Worm (Caenorhabditis elegans): ENCODE measurements around the gene sri-38.
"Not testable (repeated sequence)": the region's sequence is repeated elsewhere in the genome, so short reads cannot be mapped to it uniquely, and the experiment has no call there.

Gene sri-38

DNA sequence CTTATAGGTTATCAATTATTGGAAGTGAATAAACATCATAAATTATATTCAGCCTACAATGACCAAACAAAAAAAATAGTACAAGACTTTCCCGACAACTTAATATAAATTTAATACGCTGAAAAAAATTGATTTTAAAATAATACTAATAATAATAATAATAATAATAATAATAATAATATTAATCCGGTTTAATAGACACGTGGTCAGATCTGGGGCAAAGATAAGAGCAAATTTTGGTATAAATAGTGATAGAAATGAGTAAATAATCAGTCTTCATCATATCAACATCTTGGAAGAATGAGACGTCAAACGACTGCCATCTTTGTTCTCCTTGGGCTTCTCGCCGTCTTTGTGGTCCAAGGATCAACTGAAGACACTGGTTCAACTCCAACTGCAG, 6.0 kb downstream of the sri-38 start, which contains the start of gene msrp-5:
Gene msrp-5 (plus strand): TSS at position 301 of the 400 bp plus-strand sequence.
- not testable (repeated sequence) for TF ChIP-seq unc-62 (GFP tag; optimal IDR thresholded peaks at IDR 0.05); zag-1 (tag; optimal IDR thresholded peaks at IDR 0.05); eor-1 (tag; optimal IDR thresholded peaks at IDR 0.05)

DNA sequence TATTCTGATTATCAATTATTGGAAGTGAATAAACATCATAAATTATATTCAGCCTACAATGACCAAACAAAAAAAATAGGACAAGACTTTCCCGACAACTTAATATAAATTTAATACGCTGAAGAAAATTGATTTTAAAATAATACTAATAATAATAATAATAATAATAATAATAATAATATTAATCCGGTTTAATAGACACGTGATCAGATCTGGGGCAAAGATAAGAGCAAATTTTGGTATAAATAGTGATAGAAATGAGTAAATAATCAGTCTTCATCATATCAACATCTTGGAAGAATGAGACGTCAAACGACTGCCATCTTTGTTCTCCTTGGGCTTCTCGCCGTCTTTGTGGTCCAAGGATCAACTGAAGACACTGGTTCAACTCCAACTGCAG, 8.5 kb downstream of the sri-38 start, which contains the start of gene msrp-6:
Gene msrp-6 (plus strand): TSS at position 301 of the 400 bp plus-strand sequence.
- not testable (repeated sequence) for TF ChIP-seq aly-2, zag-1, pha-4 (tag; optimal IDR thresholded peaks at IDR 0.05)

DNA sequence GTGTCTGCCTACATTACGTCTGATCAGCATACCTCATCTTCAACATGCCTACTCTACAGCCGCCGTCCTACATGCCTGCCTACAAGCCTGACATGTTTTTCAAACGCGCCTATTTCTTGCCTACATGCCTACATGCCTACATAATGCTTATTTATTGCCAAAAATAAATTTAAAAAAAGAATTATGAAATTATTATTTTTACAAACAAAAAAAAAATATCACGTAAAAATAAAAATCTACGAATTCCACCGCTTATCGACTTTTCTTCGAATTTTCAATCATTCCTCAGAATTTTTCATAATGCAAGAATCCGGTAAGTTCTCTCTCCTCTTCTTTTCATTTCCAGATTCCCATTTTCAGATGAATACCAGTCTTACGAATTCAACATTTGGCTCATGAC, 11.8 kb downstream of the sri-38 start, which contains the start of gene D2062.5:
Gene D2062.5 (plus strand): TSS at position 301 of the 400 bp plus-strand sequence.
- TF ChIP-seq fkh-10 (GFP tag; optimal IDR thresholded peaks at IDR 0.05) (no peak), nhr-23 (tag; optimal IDR thresholded peaks at IDR 0.05) (no peak), ceh-9 (tag; optimal IDR thresholded peaks at IDR 0.05) (no peak), unc-39 (tag; optimal IDR thresholded peaks at IDR 0.05) (no peak), elt-3 (tag; optimal IDR thresholded peaks at IDR 0.05) (no peak), elt-1 (tag; optimal IDR thresholded peaks at IDR 0.05) (no peak), egl-27 (tag; optimal IDR thresholded peaks at IDR 0.05) (no peak), ZK546.5 (tag; optimal IDR thresholded peaks at IDR 0.05) (no peak), lsy-12 (tag; optimal IDR thresholded peaks at IDR 0.05) (no peak), daf-12 (tag; optimal IDR thresholded peaks at IDR 0.05) (no peak), pqm-1 (tag; optimal IDR thresholded peaks at IDR 0.05) (no peak), nfya-1 (tag; optimal IDR thresholded peaks at IDR 0.05; ENCODE audit: insufficient read depth) (no peak), sea-2 (GFP tag; optimal IDR thresholded peaks at IDR 0.05) (no peak), ztf-11 (tag; optimal IDR thresholded peaks at IDR 0.05) (no peak), nhr-77 (tag; optimal IDR thresholded peaks at IDR 0.05) (no peak), nhr-28 (tag; optimal IDR thresholded peaks at IDR 0.05) (no peak)

DNA sequence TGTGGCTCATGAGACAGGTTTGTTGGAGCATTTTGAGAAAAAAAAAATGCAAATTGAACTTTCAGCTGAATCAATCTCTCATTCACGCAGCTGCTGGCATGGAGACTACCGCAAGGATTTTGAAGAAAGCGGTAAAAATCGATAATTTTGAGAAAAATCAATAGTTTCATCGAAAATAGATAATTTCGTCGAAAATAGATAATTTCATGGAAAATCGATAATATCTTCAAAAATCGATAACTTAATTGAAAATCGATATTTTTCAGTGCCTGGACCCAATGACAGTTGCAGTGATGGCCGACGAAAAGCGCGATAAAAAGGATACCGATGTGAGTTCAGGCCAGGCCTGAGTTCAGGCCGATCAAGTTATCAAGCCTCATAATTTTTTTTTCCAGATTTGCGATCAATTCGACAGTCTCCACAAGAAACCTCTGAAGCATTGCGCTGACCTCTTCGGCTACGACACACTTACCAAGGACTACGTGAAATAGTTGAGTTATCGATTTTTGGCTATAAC, 12.3 kb downstream of the sri-38 start, which contains the start of gene D2062.4:
Gene D2062.4 (plus strand): TSS at position 467 of the 517 bp plus-strand sequence.
- peak; percentile 54 for TF ChIP-seq ceh-28 (tag; optimal IDR thresholded peaks at IDR 0.05)

DNA sequence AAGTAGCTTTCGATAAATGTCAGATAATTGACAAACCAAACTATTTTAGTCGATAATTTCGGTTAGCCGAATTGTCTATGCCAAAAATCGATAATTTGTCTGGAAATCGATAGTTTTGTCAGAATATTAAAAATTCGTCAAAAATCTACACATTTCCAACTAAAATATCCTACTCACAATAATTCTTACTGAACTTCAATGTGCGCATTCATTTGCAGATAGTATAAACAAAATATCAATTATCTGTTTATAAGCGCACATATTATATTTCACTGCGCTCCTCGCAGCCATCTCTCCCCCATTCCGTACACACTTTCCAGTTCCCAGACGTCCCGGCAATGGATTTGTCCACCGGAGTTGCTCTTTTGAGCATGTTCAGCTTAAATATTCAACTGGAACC, 14.1 kb downstream of the sri-38 start, which contains the start of gene lgc-28:
Gene lgc-28 (plus strand): TSS at position 301 of the 400 bp plus-strand sequence.
- TF ChIP-seq daf-12 (tag; optimal IDR thresholded peaks at IDR 0.05), result no peak
- no peak for TF ChIP-seq elt-3 (tag; optimal IDR thresholded peaks at IDR 0.05)
- no peak for TF ChIP-seq unc-39 (tag; optimal IDR thresholded peaks at IDR 0.05)
- no peak for TF ChIP-seq jun-1 (tag; optimal IDR thresholded peaks at IDR 0.05)

DNA sequence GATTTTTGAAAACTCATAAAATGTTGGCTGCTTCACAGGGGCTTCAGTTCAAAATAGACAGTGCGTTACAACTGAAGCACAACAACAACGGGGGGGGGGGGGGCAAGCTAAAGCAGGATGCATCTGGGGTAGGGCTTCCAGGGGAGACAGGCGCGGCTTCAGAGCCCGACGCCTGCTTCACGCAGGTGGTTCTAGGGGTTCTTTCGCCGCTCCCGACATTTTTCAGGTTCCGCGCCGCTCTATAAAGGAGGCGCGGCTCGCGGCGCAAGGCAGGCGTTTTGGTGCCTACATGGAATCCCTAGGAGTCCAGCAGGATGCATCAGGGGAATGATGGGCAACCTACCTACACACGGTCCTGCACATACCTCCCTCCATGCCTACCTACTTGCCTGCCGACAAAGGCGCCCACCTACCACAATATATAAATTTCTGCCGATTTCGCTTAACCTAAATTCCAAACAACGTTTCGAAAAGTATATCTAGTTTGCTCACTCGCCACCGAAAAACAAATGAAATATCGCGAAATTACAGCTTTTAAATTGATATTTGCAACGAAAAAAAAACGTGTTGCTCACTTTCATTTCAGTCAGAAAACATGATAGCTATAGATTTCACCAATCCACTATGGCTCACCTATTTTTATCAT, 16.6 kb downstream of the sri-38 start, which contains the start of gene sri-71:
Gene sri-71 (plus strand): TSS at position 596 of the 646 bp plus-strand sequence.
- TF ChIP-seq zag-1 (tag; optimal IDR thresholded peaks at IDR 0.05) (no peak), jun-1 (tag; optimal IDR thresholded peaks at IDR 0.05) (no peak), mdl-1 (tag; optimal IDR thresholded peaks at IDR 0.05) (no peak), nhr-23 (tag; optimal IDR thresholded peaks at IDR 0.05) (no peak), nhr-76 (tag; optimal IDR thresholded peaks at IDR 0.05) (no peak), hmg-11 (tag; optimal IDR thresholded peaks at IDR 0.05) (no peak), aly-2 (tag; optimal IDR thresholded peaks at IDR 0.05) (no peak), nfya-1 (tag; optimal IDR thresholded peaks at IDR 0.05; ENCODE audit: insufficient read depth) (no peak), daf-12 (tag; optimal IDR thresholded peaks at IDR 0.05) (no peak), snpc-4 (tag; optimal IDR thresholded peaks at IDR 0.05) (no peak), pha-4 (tag; optimal IDR thresholded peaks at IDR 0.05) (no peak), pqm-1 (tag; optimal IDR thresholded peaks at IDR 0.05) (no peak)

DNA sequence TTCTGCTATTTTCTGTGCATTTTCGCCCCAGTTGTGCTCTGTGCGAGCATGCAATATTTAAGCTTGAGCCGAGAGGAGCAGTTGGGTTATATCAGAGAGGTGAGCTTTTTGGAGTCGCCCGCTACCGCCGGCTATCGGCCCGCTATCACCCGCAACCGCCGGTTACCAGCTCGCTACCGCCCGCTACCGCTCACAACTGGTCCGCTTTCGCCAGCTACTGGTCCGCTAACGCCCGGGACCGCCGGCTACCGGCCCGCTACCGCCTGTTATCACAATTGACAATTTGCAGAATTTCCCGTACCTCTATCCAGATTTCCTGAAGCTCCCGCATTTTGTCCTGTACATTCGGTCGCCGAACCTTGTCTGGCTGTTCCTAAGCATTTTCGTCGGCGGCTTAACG, 17.7 kb downstream of the sri-38 start:
- no peak for TF ChIP-seq ztf-11 (tag; optimal IDR thresholded peaks at IDR 0.05)
- no peak for TF ChIP-seq fkh-2 (tag; optimal IDR thresholded peaks at IDR 0.05)
- no peak for TF ChIP-seq nhr-23 (tag; optimal IDR thresholded peaks at IDR 0.05)
- no peak for TF ChIP-seq fkh-10 (GFP tag; optimal IDR thresholded peaks at IDR 0.05)
- TF ChIP-seq lin-39 (tag; optimal IDR thresholded peaks at IDR 0.05), result no peak
- no peak for TF ChIP-seq pha-4 (tag; optimal IDR thresholded peaks at IDR 0.05)
- TF ChIP-seq mml-1 (tag; optimal IDR thresholded peaks at IDR 0.05), result no peak
- no peak for TF ChIP-seq elt-3 (tag; optimal IDR thresholded peaks at IDR 0.05)
- TF ChIP-seq nhr-43 (tag; optimal IDR thresholded peaks at IDR 0.05; ENCODE audit: poor library complexity, severe bottlenecking), result no peak
- no peak for TF ChIP-seq lsy-12 (tag; optimal IDR thresholded peaks at IDR 0.05)
- no peak for TF ChIP-seq nfya-1 (tag; optimal IDR thresholded peaks at IDR 0.05; ENCODE audit: insufficient read depth)
- TF ChIP-seq daf-12 (tag; optimal IDR thresholded peaks at IDR 0.05), result no peak
- TF ChIP-seq nhr-12 (tag; optimal IDR thresholded peaks at IDR 0.05), result no peak
- TF ChIP-seq unc-39 (tag; optimal IDR thresholded peaks at IDR 0.05), result no peak
- TF ChIP-seq ztf-4 (tag; optimal IDR thresholded peaks at IDR 0.05), result no peak
- TF ChIP-seq nhr-25 (tag; optimal IDR thresholded peaks at IDR 0.05), result no peak
- TF ChIP-seq eor-1 (tag; optimal IDR thresholded peaks at IDR 0.05), result no peak
- no peak for TF ChIP-seq snpc-4 (tag; optimal IDR thresholded peaks at IDR 0.05)
- no peak for TF ChIP-seq elt-2 (tag; optimal IDR thresholded peaks at IDR 0.05)
- TF ChIP-seq hmg-11 (tag; optimal IDR thresholded peaks at IDR 0.05), result no peak

All from whole organism, L3 larva.